Fruit fly (Drosophila melanogaster) whole organism, embryonic: ENCODE measurements around the gene CG17145.

Experiments
- ATbp ChIP-seq: fragments of 200-800 bp; sonication (Bioruptor generic); optimal IDR thresholded peaks from 2 replicates; lab custom pipeline; 2017; ENCODE audit warnings: missing biosample characterization, mild to moderate bottlenecking, missing genetic modification characterization, missing genetic modification reagents
- Atf-2 ChIP-seq: fragments of 200-800 bp; sonication (Bioruptor generic); optimal IDR thresholded peaks from 2 replicates; lab custom pipeline; 2016; ENCODE audit warnings: missing biosample characterization, missing genetic modification characterization
- Blimp-1 ChIP-seq: fragments of 200-800 bp; sonication (Bioruptor generic); optimal IDR thresholded peaks from 3 replicates; lab custom pipeline; 2018; ENCODE audit warnings: missing biosample characterization, missing genetic modification characterization, mild to moderate bottlenecking, moderate library complexity, missing genetic modification reagents
- CG11456 ChIP-seq: fragments of 200-800 bp; sonication (Bioruptor generic); IDR thresholded peaks from 3 replicates; pipeline ENCODE4 v1.3.6; 2022; ENCODE audit warnings: missing biosample characterization, missing genetic modification characterization
- CG12299 ChIP-seq: fragments of 200-800 bp; sonication (Bioruptor generic); optimal IDR thresholded peaks from 2 replicates; lab custom pipeline; 2018; ENCODE audit warnings: missing biosample characterization, mild to moderate bottlenecking, missing genetic modification characterization
- CG1233 ChIP-seq: fragments of 200-800 bp; sonication (Bioruptor generic); optimal IDR thresholded peaks from 4 replicates; lab custom pipeline; 2018; ENCODE audit warnings: missing biosample characterization, mild to moderate bottlenecking, missing genetic modification characterization
- CG12659 ChIP-seq: fragments of 200-800 bp; sonication (Bioruptor generic); optimal IDR thresholded peaks from 3 replicates; lab custom pipeline; 2017; ENCODE audit warnings: mild to moderate bottlenecking, missing biosample characterization, missing genetic modification reagents, missing genetic modification characterization
- CG13123 ChIP-seq: fragments of 200-800 bp; sonication (Bioruptor generic); optimal IDR thresholded peaks from 2 replicates; lab custom pipeline; 2016; ENCODE audit warnings: missing biosample characterization, missing genetic modification characterization
- CG13624 ChIP-seq: fragments of 200-800 bp; sonication (Bioruptor generic); optimal IDR thresholded peaks from 2 replicates; lab custom pipeline; 2016; ENCODE audit warnings: missing biosample characterization, missing genetic modification characterization
- CG13894 ChIP-seq: fragments of 200-800 bp; sonication (Bioruptor generic); optimal IDR thresholded peaks from 3 replicates; lab custom pipeline; 2018; ENCODE audit warnings: missing biosample characterization, mild to moderate bottlenecking, missing genetic modification characterization, moderate library complexity
- CG15073 ChIP-seq: fragments of 200-800 bp; sonication (Bioruptor generic); optimal IDR thresholded peaks from 2 replicates; lab custom pipeline; 2016; ENCODE audit warnings: missing biosample characterization, missing genetic modification characterization
- CG17186 ChIP-seq: fragments of 200-800 bp; sonication (Bioruptor generic); optimal IDR thresholded peaks from 3 replicates; lab custom pipeline; 2017; ENCODE audit warnings: missing biosample characterization, missing genetic modification reagents, missing genetic modification characterization
- CG18262 ChIP-seq: fragments of 200-800 bp; optimal IDR thresholded peaks from 3 replicates; lab custom pipeline; 2019; ENCODE audit warnings: missing biosample characterization, mild to moderate bottlenecking, missing genetic modification characterization, moderate library complexity
- CG2129 ChIP-seq: fragments of 200-800 bp; sonication (Bioruptor generic); IDR thresholded peaks from 2 replicates; pipeline ENCODE4 v1.3.6; 2022; ENCODE audit warnings: missing biosample characterization, missing genetic modification characterization; ENCODE audit not compliant: partially characterized antibody
- CG3163 ChIP-seq: fragments of 200-800 bp; sonication (Bioruptor generic); optimal IDR thresholded peaks from 3 replicates; lab custom pipeline; 2016; ENCODE audit warnings: missing biosample characterization, missing genetic modification characterization
- CG33213 ChIP-seq: fragments of 200-800 bp; sonication (Bioruptor generic); optimal IDR thresholded peaks from 3 replicates; lab custom pipeline; 2016; ENCODE audit warnings: missing biosample characterization, missing genetic modification characterization
- CG43689 ChIP-seq: fragments of 200-800 bp; sonication (Bioruptor generic); IDR thresholded peaks from 2 replicates; pipeline ENCODE4 v1.3.6; 2022; ENCODE audit warnings: missing biosample characterization, missing genetic modification characterization
- CG4617 ChIP-seq: fragments of 200-800 bp; sonication (Bioruptor generic); optimal IDR thresholded peaks from 3 replicates; lab custom pipeline; 2016; ENCODE audit warnings: missing biosample characterization, missing genetic modification characterization, borderline replicate concordance
- CG6765 ChIP-seq: fragments of 200-800 bp; sonication (Bioruptor generic); optimal IDR thresholded peaks from 3 replicates; lab custom pipeline; 2017; ENCODE audit warnings: missing biosample characterization, mild to moderate bottlenecking, missing genetic modification characterization
- CG7556 ChIP-seq: fragments of 200-800 bp; sonication (Bioruptor generic); optimal IDR thresholded peaks from 2 replicates; lab custom pipeline; 2017; ENCODE audit warnings: missing biosample characterization, mild to moderate bottlenecking, missing genetic modification characterization
- CG9437 ChIP-seq: fragments of 200-800 bp; sonication (Bioruptor generic); optimal IDR thresholded peaks from 2 replicates; lab custom pipeline; 2018; ENCODE audit warnings: missing biosample characterization, mild to moderate bottlenecking, missing genetic modification characterization
- CG9876 ChIP-seq: fragments of 200-800 bp; sonication (Bioruptor generic); optimal IDR thresholded peaks from 2 replicates; lab custom pipeline; 2016; ENCODE audit warnings: missing biosample characterization, missing genetic modification characterization
- Fer3 ChIP-seq: fragments of 200-800 bp; sonication (Bioruptor generic); optimal IDR thresholded peaks from 2 replicates; lab custom pipeline; 2018; ENCODE audit warnings: missing biosample characterization, mild to moderate bottlenecking, missing genetic modification characterization, moderate library complexity
- H2.0 ChIP-seq: fragments of 200-800 bp; sonication (Bioruptor generic); IDR thresholded peaks from 2 replicates; pipeline ENCODE4 v1.3.6; 2022; ENCODE audit warnings: missing biosample characterization, missing genetic modification characterization
- Hey ChIP-seq: fragments of 200-800 bp; sonication (Bioruptor generic); optimal IDR thresholded peaks from 3 replicates; lab custom pipeline; 2018; ENCODE audit warnings: missing biosample characterization, mild to moderate bottlenecking, missing genetic modification characterization
- Hr78 ChIP-seq, 2 experiments: fragments of 200-800 bp in 1 of 2; fragments of >200 bp in 1 of 2; sonication (Bioruptor generic) in 1 of 2; optimal IDR thresholded peaks; 2 replicates each; lab custom pipeline; 2017 to 2019; ENCODE audit warnings: missing biosample characterization in 2 of 2, missing genetic modification characterization in 2 of 2, mild to moderate bottlenecking in 1 of 2, moderate library complexity in 1 of 2
- Optix ChIP-seq: fragments of 200-800 bp; sonication (Bioruptor generic); IDR thresholded peaks from 3 replicates; pipeline ENCODE4 v1.3.6; 2022; ENCODE audit warnings: missing biosample characterization, missing genetic modification characterization
- Ravus ChIP-seq: fragments of 200-800 bp; sonication (Bioruptor generic); IDR thresholded peaks from 2 replicates; pipeline ENCODE4 v1.3.6; 2022; ENCODE audit warnings: missing biosample characterization, missing genetic modification characterization
- ase ChIP-seq: fragments of 200-800 bp; sonication (Bioruptor generic); IDR thresholded peaks from 3 replicates; pipeline ENCODE4 v1.3.6; 2022; ENCODE audit warnings: missing biosample characterization, missing genetic modification characterization
- bbx ChIP-seq: fragments of 200-800 bp; sonication (Bioruptor generic); IDR thresholded peaks from 2 replicates; pipeline ENCODE4 v1.3.6; 2022; ENCODE audit warnings: missing biosample characterization, missing genetic modification characterization; ENCODE audit not compliant: partially characterized antibody
- cato ChIP-seq: fragments of 200-800 bp; sonication (Bioruptor generic); optimal IDR thresholded peaks from 2 replicates; lab custom pipeline; 2016; ENCODE audit warnings: missing biosample characterization, missing genetic modification characterization, borderline replicate concordance
- chinmo ChIP-seq: fragments of 200-800 bp; sonication (Bioruptor generic); IDR thresholded peaks from 4 replicates; pipeline ENCODE4 v1.3.6; 2022; ENCODE audit warnings: missing biosample characterization, missing genetic modification characterization; ENCODE audit not compliant: partially characterized antibody
- corto ChIP-seq: fragments of 200-800 bp; sonication (Bioruptor generic); optimal IDR thresholded peaks from 2 replicates; lab custom pipeline; 2016; ENCODE audit warnings: missing biosample characterization, mild to moderate bottlenecking, missing genetic modification characterization, moderate library complexity
- ewg ChIP-seq: fragments of 200-800 bp; sonication (Bioruptor generic); optimal IDR thresholded peaks from 3 replicates; lab custom pipeline; 2017; ENCODE audit warnings: mild to moderate bottlenecking, missing biosample characterization, missing genetic modification reagents, missing genetic modification characterization
- gcm ChIP-seq: fragments of 200-800 bp; sonication (Bioruptor generic); optimal IDR thresholded peaks from 2 replicates; lab custom pipeline; 2019; ENCODE audit warnings: missing biosample characterization, mild to moderate bottlenecking, missing genetic modification characterization, moderate library complexity
- gcm2 ChIP-seq: fragments of 200-800 bp; sonication (Bioruptor generic); optimal IDR thresholded peaks from 2 replicates; lab custom pipeline; 2016; ENCODE audit warnings: missing biosample characterization, missing genetic modification characterization
- inv ChIP-seq: fragments of 200-800 bp; sonication (Bioruptor generic); IDR thresholded peaks from 2 replicates; pipeline ENCODE4 v1.3.6; 2022; ENCODE audit warnings: missing biosample characterization, missing genetic modification characterization; ENCODE audit not compliant: partially characterized antibody
- knrl ChIP-seq: fragments of 200-800 bp; sonication (Bioruptor generic); IDR thresholded peaks from 3 replicates; pipeline ENCODE4 v1.3.6; 2022; ENCODE audit warnings: missing biosample characterization, missing genetic modification characterization; ENCODE audit not compliant: partially characterized antibody
- odd ChIP-seq: fragments of 200-800 bp; sonication (Bioruptor generic); optimal IDR thresholded peaks from 2 replicates; lab custom pipeline; 2017; ENCODE audit warnings: missing biosample characterization, mild to moderate bottlenecking, missing genetic modification characterization
- pan ChIP-seq, 4 experiments: fragments of >200 bp in 3 of 4; fragments of 200-800 bp in 1 of 4; sonication (Bioruptor generic) in 1 of 4; optimal IDR thresholded peaks in 3 of 4; IDR thresholded peaks in 1 of 4; 2 replicates each; pipeline versions ENCODE4 v1.3.6 to Lab custom; 2017 to 2022; ENCODE audit warnings: missing biosample characterization in 2 of 4, missing genetic modification characterization in 2 of 4, mixed read lengths in 1 of 4
- schlank ChIP-seq: fragments of 200-800 bp; sonication (Bioruptor generic); optimal IDR thresholded peaks from 2 replicates; lab custom pipeline; 2018; ENCODE audit warnings: missing biosample characterization, mild to moderate bottlenecking, missing genetic modification characterization
- sens ChIP-seq: fragments of 200-800 bp; sonication (Bioruptor generic); peaks from one replicate; lab custom pipeline; 2016; ENCODE audit warnings: missing biosample characterization, missing genetic modification characterization
- seq ChIP-seq: fragments of 200-800 bp; sonication (Bioruptor generic); IDR thresholded peaks from 2 replicates; pipeline ENCODE4 v1.3.6; 2022; ENCODE audit warnings: missing biosample characterization, missing genetic modification characterization
- sisA ChIP-seq: fragments of 200-800 bp; sonication (Bioruptor generic); IDR thresholded peaks from 2 replicates; pipeline ENCODE4 v1.3.6; 2022; ENCODE audit warnings: missing biosample characterization, missing genetic modification characterization
- vnd ChIP-seq: fragments of 200-800 bp; sonication (Bioruptor generic); IDR thresholded peaks from 3 replicates; pipeline ENCODE4 v1.3.6; 2022; ENCODE audit warnings: missing biosample characterization, missing genetic modification characterization; ENCODE audit not compliant: partially characterized antibody
- zen ChIP-seq: fragments of 200-800 bp; sonication (Bioruptor generic); optimal IDR thresholded peaks from 3 replicates; lab custom pipeline; 2018; ENCODE audit warnings: missing biosample characterization, mild to moderate bottlenecking, missing genetic modification characterization, moderate library complexity
- zf30C ChIP-seq: fragments of 200-800 bp; sonication (Bioruptor generic); optimal IDR thresholded peaks from 3 replicates; lab custom pipeline; 2018; ENCODE audit warnings: missing biosample characterization, mild to moderate bottlenecking, missing genetic modification characterization

Gene CG17145

dm6 chr3L:20185206-20185868 lies 36.3 kb upstream of the CG17145 start (continued):
- TF ChIP-seq CG12299 (tag; lab: Kevin White, UChicago) (peak; percentile 32), zf30C (GFP tag; lab: Kevin White, UChicago) (no peak), Hr78 (GFP tag; optimal IDR thresholded peaks at IDR 0.05; lab: Kevin White, UChicago) (no peak), CG1233 (GFP tag; lab: Kevin White, UChicago) (no peak), CG6765 (peak; percentile 49), vnd (GFP tag; lab: Robert Waterston, UW) (no peak), ewg (GFP tag; lab: Kevin White, UChicago) (peak; percentile 32), CG11456 (0 out of 3 replicates have a peak, but pooled peaks have one; percentile 36), zen (tag; lab: Kevin White, UChicago) (no peak), corto (peak; percentile 50), Hey (tag; lab: Kevin White, UChicago) (no peak), H2.0 (peak; percentile 61), chinmo (GFP tag; lab: Robert Waterston, UW) (no peak), Blimp-1 (no peak), CG18262 (tag; lab: Kevin White, UChicago) (peak; percentile 29), CG12659 (GFP tag; lab: Kevin White, UChicago) (peak; percentile 56), seq (GFP tag; lab: Robert Waterston, UW) (peak; percentile 56), schlank (tag; lab: Kevin White, UChicago) (peak; percentile 10), CG4617 (GFP tag; lab: Kevin White, UChicago) (peak; percentile 30), bbx (GFP tag; lab: Robert Waterston, UW) (no peak), CG2129 (GFP tag; lab: Robert Waterston, UW) (no peak), sisA (peak; percentile 44; the same call in 1 of the 2 replicates), gcm (no peak), gcm2 (peak; percentile 29), Ravus (GFP tag; lab: Robert Waterston, UW) (no peak; the same call in 1 of the 2 replicates), Fer3 (peak; percentile 42), ase (no peak), CG13624 (peak; percentile 55), cato (GFP tag; lab: Kevin White, UChicago) (peak; percentile 58), CG13123 (GFP tag; lab: Kevin White, UChicago) (peak; percentile 37), CG17186 (GFP tag; lab: Kevin White, UChicago) (no peak), inv (GFP tag; lab: Robert Waterston, UW) (no peak), CG9437 (GFP tag; lab: Kevin White, UChicago) (peak; percentile 59), pan (optimal IDR thresholded peaks at IDR 0.05; lab: Kevin White, UChicago) (no peak), pan (GFP tag; optimal IDR thresholded peaks at IDR 0.05 in 1 of 2, IDR thresholded peaks at IDR 0.05 in 1 of 2) (no peak), Optix (GFP tag; lab: Robert Waterston, UW) (peak; percentile 20; the same call in 1 of the 3 replicates), ATbp (GFP tag; lab: Kevin White, UChicago) (peak; percentile 29), Atf-2 (GFP tag; lab: Kevin White, UChicago) (peak; percentile 18), CG33213 (GFP tag; lab: Kevin White, UChicago) (peak; percentile 7), knrl (no peak), CG15073 (GFP tag; lab: Kevin White, UChicago) (peak; percentile 92), odd (GFP tag; lab: Kevin White, UChicago) (peak; percentile 29), CG3163 (no peak), CG43689 (GFP tag; lab: Robert Waterston, UW) (0 out of 2 replicates have a peak, but pooled peaks have one; percentile 3), CG7556 (GFP tag; lab: Kevin White, UChicago) (peak; percentile 83), sens (GFP tag; lab: Kevin White, UChicago) (peak; percentile 79), CG13894 (tag; lab: Kevin White, UChicago) (peak; percentile 56), CG9876 (peak; percentile 12)
